Worm (Caenorhabditis elegans): ENCODE results near the gene rab-6.2.

DNA sequence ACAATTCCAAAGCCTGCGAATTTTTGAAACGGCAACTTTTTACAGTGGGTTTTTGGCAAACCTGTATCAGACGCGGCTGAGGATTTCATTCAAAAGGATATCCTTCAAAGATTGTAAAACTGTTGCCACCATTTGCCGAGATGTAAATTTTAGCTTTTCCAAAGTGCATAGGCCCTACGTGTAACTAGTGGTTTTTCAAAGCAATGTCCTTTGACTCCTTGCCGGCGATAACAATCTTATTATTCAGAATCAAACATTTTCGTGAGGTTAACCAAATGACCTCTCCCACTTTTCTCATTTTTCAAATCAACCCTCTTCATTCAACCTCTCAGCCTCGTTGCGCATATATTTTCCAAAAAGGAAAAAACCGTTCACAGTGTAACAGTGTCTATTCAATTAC, 9.1 kb downstream of the rab-6.2 start, which contains the start of gene T25G12.3:
- TF ChIP-seq fos-1 (tag; optimal IDR thresholded peaks at IDR 0.05) (no peak), sox-4 (tag; optimal IDR thresholded peaks at IDR 0.05) (no peak), snpc-4 (tag; optimal IDR thresholded peaks at IDR 0.05) (no peak)
